Fruit fly (Drosophila melanogaster) whole organism: ENCODE data around the gene Deaf1.
A peak's percentile ranks its signal among the peaks of the same experiment; 100 is the strongest.

Experiments
- CG8478 ChIP-seq: fragments of >200 bp; optimal IDR thresholded peaks from 2 replicates; lab custom pipeline; 2018; ENCODE audit warnings: inconsistent platforms
- Dll ChIP-seq: fragments of >200 bp; optimal IDR thresholded peaks from 2 replicates; lab custom pipeline; 2017
- EcR ChIP-seq, 2 experiments: fragments of >200 bp; optimal IDR thresholded peaks; 2 replicates each; lab custom pipeline; 2017; ENCODE audit warnings: missing biosample characterization in 2 of 2, missing genetic modification characterization in 2 of 2, missing genetic modification reagents in 2 of 2
- pan ChIP-seq: fragments of >200 bp; optimal IDR thresholded peaks from 2 replicates; lab custom pipeline; 2017
- psq ChIP-seq: fragments of >200 bp; optimal IDR thresholded peaks from 2 replicates; lab custom pipeline; 2017
- usp ChIP-seq: fragments of >200 bp; optimal IDR thresholded peaks from 2 replicates; lab custom pipeline; 2017; ENCODE audit warnings: missing biosample characterization, missing genetic modification characterization, mixed read lengths

The Deaf1 gene

DNA sequence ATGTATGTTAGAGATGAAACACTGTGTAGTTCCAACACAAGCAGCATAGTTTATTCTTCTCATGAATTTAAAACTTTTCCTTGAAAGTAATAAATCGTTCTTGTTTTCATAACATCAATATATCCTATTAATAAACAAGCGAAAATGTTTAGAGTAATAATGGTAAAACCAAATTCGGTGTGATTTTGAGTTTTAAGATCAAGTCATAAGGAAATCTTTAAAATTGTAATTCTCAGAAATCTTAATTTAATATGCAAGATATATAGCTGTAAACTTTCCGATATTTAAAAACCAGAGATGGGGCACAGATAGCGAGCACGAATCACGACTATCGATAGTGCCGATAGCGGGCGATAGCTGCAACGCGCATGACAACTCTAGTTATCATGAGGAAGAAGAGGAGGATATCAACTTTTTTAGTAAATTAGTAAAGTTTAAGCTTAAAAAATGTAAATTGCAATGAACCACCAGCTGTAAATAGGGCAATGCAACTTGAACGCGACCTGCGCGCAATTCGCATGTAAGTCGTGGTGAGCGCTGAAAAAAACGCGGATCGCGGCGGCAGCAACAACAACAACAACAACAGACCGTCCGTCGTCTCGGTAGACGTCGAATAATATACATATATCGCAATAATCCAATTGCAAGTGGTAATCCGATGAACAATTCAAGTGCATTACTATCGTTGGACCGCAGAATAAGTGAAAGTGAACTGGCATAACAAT is at the start of gene Deaf1, which contains the start of gene Fibp:
Gene Deaf1 (plus strand): TSS at position 368 of the 725 bp plus-strand sequence.
Gene Fibp (minus strand): TSS at position 161 of the 725 bp plus-strand sequence.
- TF ChIP-seq usp (GFP tag; lab: Kevin White, UChicago) (no peak), CG8478 (lab: Kevin White, UChicago) (no peak), pan (no peak), Dll (no peak), EcR (GFP tag; optimal IDR thresholded peaks at IDR 0.05; lab: Kevin White, UChicago) (no peak), psq (no peak)

DNA sequence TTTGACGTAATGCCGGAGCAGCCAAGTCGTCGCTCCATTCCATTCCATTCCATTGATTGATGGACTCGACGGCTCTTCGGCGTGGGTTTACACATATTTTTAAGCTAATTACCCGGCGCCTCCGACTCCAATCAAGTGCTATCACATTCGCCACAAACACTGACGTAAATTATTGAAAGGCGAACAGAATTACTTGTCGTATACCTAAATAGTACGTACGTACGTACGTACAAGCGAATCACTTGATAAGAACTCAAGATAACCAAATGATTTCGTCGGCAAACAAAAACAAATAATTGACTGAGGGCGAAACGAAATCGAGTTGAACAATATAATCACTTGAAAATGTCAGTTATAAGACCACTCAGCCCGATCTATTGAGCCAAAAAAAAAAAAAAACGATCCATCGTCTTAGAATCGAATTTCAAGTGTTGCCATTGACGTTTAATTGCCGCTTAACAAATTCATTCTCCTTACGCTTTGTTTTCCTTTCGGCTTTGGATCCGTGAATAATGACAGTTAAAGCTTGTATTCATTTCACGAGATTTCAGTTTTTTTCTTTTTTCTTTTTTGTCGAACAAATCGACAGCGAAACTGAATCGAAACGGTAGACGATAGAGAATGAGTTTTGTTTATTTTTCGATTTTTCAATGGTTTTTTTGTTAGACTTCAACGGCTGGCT is 40.6 kb upstream of the Deaf1 start:
- no peak for TF ChIP-seq CG8478 (lab: Kevin White, UChicago)
- TF ChIP-seq usp (GFP tag; lab: Kevin White, UChicago) = no peak
- no peak for TF ChIP-seq Dll
- TF ChIP-seq psq = no peak
- TF ChIP-seq pan = no peak
- TF ChIP-seq EcR (GFP tag; optimal IDR thresholded peaks at IDR 0.05; lab: Kevin White, UChicago) = no peak

DNA sequence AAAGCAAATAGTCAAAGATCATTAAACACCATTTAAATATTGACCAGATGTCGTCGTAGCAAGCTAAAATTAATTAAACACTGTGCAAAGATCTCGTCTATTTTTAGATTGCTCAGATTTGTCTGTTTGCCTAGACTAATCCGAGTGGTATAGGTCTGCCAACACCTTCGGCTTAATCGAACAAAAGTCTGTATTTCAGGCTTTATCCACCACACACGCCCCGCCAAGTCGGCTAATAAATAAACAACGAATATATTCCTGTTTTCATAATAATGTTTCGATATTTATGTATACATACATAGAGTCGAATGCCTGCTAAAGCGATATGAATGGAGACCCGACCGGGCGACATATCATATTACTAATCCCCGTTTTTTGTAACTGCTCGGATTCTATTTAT is 39.4 kb upstream of the Deaf1 start:
- TF ChIP-seq usp (GFP tag; lab: Kevin White, UChicago) = no peak
- no peak for TF ChIP-seq psq
- TF ChIP-seq Dll = no peak
- TF ChIP-seq EcR (GFP tag; optimal IDR thresholded peaks at IDR 0.05; lab: Kevin White, UChicago) = no peak
- TF ChIP-seq CG8478 (lab: Kevin White, UChicago) = no peak
- no peak for TF ChIP-seq pan

DNA sequence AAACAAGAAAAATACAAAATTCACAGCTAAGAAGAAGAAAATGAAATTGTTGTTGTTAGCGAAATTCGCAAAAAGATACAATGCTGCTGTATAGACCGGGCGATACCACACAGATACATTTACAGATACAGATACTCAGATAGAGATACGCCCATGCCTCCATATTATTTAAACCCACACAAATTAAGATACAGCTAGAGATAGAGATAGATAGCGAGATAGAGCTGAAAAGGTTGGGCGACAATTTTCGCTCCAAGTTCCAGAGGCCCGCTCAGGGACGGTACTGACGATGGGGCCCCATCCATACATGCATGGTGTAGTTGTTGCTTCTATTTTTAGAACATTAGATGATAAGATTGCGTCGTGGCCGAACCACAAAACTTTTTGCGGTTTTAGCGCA is 30.3 kb upstream of the Deaf1 start:
- no peak for TF ChIP-seq usp (GFP tag; lab: Kevin White, UChicago)
- no peak for TF ChIP-seq Dll
- no peak for TF ChIP-seq psq
- TF ChIP-seq EcR (GFP tag; optimal IDR thresholded peaks at IDR 0.05; lab: Kevin White, UChicago) = no peak
- no peak for TF ChIP-seq CG8478 (lab: Kevin White, UChicago)
- no peak for TF ChIP-seq pan

DNA sequence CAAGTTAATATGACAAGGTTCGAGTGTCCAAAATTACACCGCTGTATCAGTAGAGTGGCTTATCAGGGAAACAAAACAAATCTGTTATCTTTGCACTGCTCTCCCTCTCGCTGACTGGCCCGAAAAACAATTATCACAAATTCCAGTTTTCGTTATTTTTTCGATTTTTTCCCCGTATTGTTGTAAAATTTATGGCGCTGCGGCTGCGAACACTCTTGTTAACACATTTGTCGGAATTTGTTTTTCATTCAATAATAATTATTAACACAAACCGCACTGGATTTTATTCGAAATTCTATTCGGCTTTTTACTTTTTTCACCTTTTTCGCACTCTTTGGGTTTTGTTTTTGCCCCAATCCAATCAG is 27.4 kb upstream of the Deaf1 start:
- no peak for TF ChIP-seq pan
- no peak for TF ChIP-seq CG8478 (lab: Kevin White, UChicago)
- no peak for TF ChIP-seq EcR (GFP tag; optimal IDR thresholded peaks at IDR 0.05; lab: Kevin White, UChicago)
- TF ChIP-seq psq = no peak
- TF ChIP-seq Dll = no peak

DNA sequence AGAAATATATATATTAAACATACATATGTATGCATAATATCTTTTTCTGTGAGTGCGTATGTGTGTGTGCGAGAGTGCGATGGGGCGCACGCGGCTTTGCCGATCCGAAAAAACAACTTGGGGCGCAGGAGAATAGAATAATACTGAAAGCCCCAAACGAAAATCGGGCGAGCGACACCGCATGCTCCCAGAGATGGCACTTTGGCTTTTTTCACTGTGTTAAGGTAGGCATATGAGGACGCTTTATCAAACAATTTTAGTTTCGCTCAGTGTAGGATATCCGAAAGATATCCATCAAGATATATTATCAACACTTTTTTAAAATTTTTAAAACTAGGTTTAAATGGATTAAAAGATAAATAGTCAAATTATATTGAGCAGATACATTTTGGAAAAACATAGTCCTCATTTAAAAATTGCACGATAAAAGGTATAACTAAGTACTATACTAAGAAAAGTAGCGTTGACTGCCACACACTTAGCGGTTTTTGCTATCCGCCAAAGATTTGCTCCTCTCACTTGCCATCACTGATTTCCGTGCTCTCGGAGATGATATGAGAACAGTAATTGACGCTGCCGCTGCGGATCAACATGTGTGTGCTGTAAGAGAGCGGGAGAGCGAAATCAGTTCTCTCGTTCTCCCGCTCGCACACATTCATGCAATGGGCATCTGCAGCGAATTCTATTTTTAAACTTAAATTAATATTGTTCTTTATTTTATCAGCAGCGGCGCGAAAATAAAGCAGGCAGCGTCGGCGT is 26.9 kb upstream of the Deaf1 start:
- peak; percentile 89 for TF ChIP-seq Dll
- no peak for TF ChIP-seq EcR (GFP tag; optimal IDR thresholded peaks at IDR 0.05; lab: Kevin White, UChicago)

DNA sequence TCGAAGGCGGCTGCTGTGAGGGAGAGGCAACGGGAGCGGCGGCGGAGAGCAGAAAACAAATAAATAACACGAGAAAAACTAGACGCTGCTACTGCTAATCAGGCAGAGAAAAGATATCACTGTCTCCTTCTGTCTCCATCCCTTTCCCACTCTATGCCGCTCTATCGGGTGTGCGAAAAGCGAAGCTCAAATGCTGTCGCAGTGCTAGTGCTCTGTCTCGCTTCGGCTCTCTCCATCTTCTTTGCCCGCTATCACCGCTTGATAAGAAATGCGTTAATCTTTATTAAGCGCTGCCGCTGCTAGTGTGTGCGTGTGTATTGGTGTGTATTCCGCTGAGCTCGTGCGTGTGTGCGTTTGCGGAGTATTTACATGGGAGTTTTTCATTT is 26.3 kb upstream of the Deaf1 start:
- TF ChIP-seq Dll = peak; percentile 56
- no peak for TF ChIP-seq psq

DNA sequence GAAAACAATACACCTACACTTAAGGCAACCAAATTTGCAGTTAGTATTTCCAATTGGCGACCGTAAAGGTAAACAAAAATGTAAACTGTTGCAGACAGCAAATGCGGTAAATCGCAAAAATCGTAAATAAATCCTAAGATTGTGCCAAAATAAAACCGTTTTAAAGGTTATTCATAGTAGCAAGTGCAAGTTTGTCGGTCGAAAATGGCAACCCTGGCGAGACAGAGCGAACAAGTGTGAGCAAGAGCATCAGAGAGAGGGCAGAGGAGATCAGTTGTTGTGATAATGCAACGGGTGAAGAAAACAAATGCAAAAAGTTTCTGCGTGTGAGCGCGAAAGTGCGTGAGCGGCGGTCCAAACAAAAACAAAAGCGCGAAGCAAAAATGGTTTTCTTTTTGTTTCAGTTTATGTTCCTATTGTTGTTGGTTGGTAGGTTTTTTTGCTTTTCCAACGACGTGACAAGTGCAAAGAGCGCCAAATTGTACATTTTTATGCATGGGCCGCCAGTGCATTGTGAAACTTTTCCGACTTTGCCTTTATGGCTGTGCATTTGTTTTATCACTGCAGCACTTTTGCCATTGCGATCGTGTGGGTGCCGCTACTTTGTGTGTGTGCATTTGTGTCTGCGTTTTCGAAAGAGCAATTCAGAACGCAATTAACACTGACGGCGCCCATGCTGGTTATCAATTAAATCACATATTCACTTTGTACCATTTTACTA is 25.1 kb upstream of the Deaf1 start:
- no peak for TF ChIP-seq psq

DNA sequence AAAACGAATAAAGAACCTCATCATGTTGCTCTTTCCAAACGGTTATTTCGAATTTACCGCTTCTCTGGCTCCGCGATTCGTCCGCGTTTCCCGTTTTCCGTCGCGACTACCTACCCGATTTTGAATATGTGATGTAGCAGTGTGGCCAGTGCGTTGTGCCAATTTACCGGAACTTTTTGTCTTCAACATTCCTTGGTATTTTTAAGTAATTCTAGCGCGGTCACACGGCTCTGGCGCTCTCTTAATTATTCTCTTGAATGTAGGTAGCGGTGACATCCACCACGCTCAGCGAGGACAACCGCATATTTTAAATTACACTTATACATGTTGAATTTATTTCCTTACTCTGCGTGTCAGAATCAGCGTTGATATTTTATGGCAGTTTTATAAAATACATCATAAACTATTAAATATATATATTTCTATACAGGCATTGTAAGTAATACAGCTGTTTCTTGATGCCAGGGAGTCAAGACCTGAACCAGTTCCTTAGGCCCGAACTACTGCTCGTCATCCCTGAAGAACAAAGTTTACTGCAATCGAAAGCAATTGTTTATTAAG is 24.5 kb upstream of the Deaf1 start, which contains the start of the genes CG42637, Gyc76C and SREBP:
Gene CG42637 (minus strand): TSS at position 132 of the 561 bp plus-strand sequence.
Gene Gyc76C (minus strand): TSS at position 132 of the 561 bp plus-strand sequence.
Gene SREBP (plus strand): TSS at position 498 of the 561 bp plus-strand sequence.
- TF ChIP-seq psq = no peak
- no peak for TF ChIP-seq usp (GFP tag; lab: Kevin White, UChicago)
- TF ChIP-seq Dll = no peak
- no peak for TF ChIP-seq EcR (GFP tag; optimal IDR thresholded peaks at IDR 0.05; lab: Kevin White, UChicago)
- TF ChIP-seq CG8478 (lab: Kevin White, UChicago) = no peak
- TF ChIP-seq pan = no peak

DNA sequence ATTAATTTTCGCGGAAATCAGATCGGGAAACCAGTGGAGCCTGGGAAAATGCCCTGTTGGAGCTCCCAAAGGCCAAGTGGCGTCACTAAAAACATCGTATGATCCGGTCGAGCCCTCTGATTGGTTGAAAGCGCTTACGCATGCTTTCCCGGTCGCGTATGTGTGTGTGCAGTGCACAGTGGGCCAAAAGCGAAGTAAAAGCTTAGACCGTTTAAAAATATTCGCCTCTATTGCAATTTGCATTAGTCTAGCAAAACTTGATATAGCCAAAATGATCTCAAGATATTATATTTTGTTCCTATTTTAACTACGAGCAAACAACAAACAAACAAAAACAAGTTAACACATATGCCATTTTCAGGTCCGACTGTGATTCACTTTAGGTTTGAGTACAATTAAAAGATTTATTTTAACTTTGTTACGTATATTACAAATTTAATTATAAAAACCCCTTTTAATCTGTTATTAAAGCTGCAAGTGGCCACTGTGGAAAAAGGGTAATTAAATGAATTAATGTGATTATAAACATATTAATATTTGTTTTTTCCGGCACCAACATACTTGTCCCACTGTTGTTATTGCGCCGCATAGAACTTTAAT is 23.7 kb upstream of the Deaf1 start:
- TF ChIP-seq CG8478 (lab: Kevin White, UChicago) = no peak
- TF ChIP-seq usp (GFP tag; lab: Kevin White, UChicago) = no peak
- TF ChIP-seq pan = no peak
- no peak for TF ChIP-seq Dll
- TF ChIP-seq EcR (GFP tag; optimal IDR thresholded peaks at IDR 0.05; lab: Kevin White, UChicago) = no peak
- TF ChIP-seq psq = no peak

DNA sequence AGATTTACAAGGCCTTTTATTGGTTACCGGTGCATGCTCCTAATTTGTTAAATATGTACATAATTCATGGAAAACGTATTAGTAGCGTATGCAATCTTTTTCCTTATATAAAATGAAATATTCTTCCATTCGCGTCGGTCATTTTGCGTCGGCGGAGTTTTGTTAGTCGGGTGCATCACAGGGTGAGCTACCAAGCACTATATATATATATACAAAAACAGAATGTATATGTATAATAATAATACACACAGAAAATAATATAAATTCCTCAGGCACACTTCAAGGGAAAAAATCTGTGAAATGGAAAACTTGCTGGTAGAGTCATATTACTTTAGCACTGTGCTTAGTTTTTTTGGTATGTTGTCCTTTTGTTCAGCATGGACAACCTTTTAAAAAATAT is 19.0 kb upstream of the Deaf1 start, which contains the start of gene Ir76a:
Gene Ir76a (plus strand): TSS at position 301 of the 400 bp plus-strand sequence.
- no peak for TF ChIP-seq psq
- TF ChIP-seq usp (GFP tag; lab: Kevin White, UChicago) = no peak
- no peak for TF ChIP-seq CG8478 (lab: Kevin White, UChicago)
- no peak for TF ChIP-seq EcR (GFP tag; optimal IDR thresholded peaks at IDR 0.05; lab: Kevin White, UChicago)
- no peak for TF ChIP-seq pan
